Fruit fly (Drosophila melanogaster): ENCODE data around the gene CG42762.

CG42762 gene

dm6 chr2L:8168075-8168474, 24.2 kb upstream of the CG42762 start (continued):
- no peak for TF ChIP-seq Sox14 (GFP tag; optimal IDR thresholded peaks at IDR 0.05)
- no peak for TF ChIP-seq Smox (GFP tag; optimal IDR thresholded peaks at IDR 0.05)
- TF ChIP-seq CG6276 (GFP tag; optimal IDR thresholded peaks at IDR 0.05) = no peak
- TF ChIP-seq achi (GFP tag; optimal IDR thresholded peaks at IDR 0.05) = no peak
- no peak for TF ChIP-seq Hr38 (GFP tag; optimal IDR thresholded peaks at IDR 0.05)

- TF ChIP-seq Eip78C (GFP tag) = peak; percentile 2
- no peak for TF ChIP-seq Met (GFP tag; optimal IDR thresholded peaks at IDR 0.05)
- TF ChIP-seq fkh (GFP tag; optimal IDR thresholded peaks at IDR 0.05) = peak; percentile 57
Observed at dm6 chr2L:8165800-8166576, 22.1 kb upstream of the CG42762 start.

dm6 chr2L:8164219-8164618, 20.4 kb upstream of the CG42762 start:
- TF ChIP-seq dac (GFP tag; optimal IDR thresholded peaks at IDR 0.05) (no peak), fkh (GFP tag; optimal IDR thresholded peaks at IDR 0.05) (peak; percentile 63), CG3032 (tag; optimal IDR thresholded peaks at IDR 0.05) (no peak), Gug (GFP tag; IDR thresholded peaks at IDR 0.05) (no peak), esn (GFP tag; optimal IDR thresholded peaks at IDR 0.05) (peak; percentile 43), Met (GFP tag; optimal IDR thresholded peaks at IDR 0.05) (peak; percentile 32), CG11294 (GFP tag; IDR thresholded peaks at IDR 0.05) (no peak), CG6808 (GFP tag; optimal IDR thresholded peaks at IDR 0.05) (no peak), CG31627 (GFP tag; optimal IDR thresholded peaks at IDR 0.05) (no peak), achi (GFP tag; optimal IDR thresholded peaks at IDR 0.05) (no peak), Smox (GFP tag; optimal IDR thresholded peaks at IDR 0.05) (peak; percentile 45), eg (GFP tag; IDR thresholded peaks at IDR 0.05) (no peak), svp (GFP tag) (peak; percentile 64), Ets96B (tag; optimal IDR thresholded peaks at IDR 0.05) (no peak), vri (GFP tag; optimal IDR thresholded peaks at IDR 0.05) (peak; percentile 49), salr (GFP tag; optimal IDR thresholded peaks at IDR 0.05) (no peak), pdm3 (GFP tag; optimal IDR thresholded peaks at IDR 0.05) (no peak), Eip75B (GFP tag; optimal IDR thresholded peaks at IDR 0.05) (no peak), Sox14 (GFP tag; optimal IDR thresholded peaks at IDR 0.05) (no peak), dsx (GFP tag; optimal IDR thresholded peaks at IDR 0.05; ENCODE audit: poor library complexity, severe bottlenecking) (no peak), Hr38 (GFP tag; optimal IDR thresholded peaks at IDR 0.05) (no peak), CG6854 (GFP tag; optimal IDR thresholded peaks at IDR 0.05) (no peak), Sox102F (GFP tag; optimal IDR thresholded peaks at IDR 0.05) (peak; percentile 43), ss (GFP tag; optimal IDR thresholded peaks at IDR 0.05) (no peak), CG8632 (GFP tag; optimal IDR thresholded peaks at IDR 0.05) (no peak), Blimp-1 (GFP tag; optimal IDR thresholded peaks at IDR 0.05) (peak; percentile 11), spab (GFP tag; optimal IDR thresholded peaks at IDR 0.05) (no peak), Lpt (GFP tag; optimal IDR thresholded peaks at IDR 0.05) (no peak), CG8319 (GFP tag; optimal IDR thresholded peaks at IDR 0.05) (no peak), CG16779 (tag; optimal IDR thresholded peaks at IDR 0.05) (no peak), CG10669 (GFP tag; optimal IDR thresholded peaks at IDR 0.05) (no peak), Eip93F (GFP tag; optimal IDR thresholded peaks at IDR 0.05) (no peak), fd59A (GFP tag; optimal IDR thresholded peaks at IDR 0.05) (no peak), CG10631 (GFP tag; optimal IDR thresholded peaks at IDR 0.05) (no peak), net (GFP tag; optimal IDR thresholded peaks at IDR 0.05) (no peak), CG7368 (GFP tag; optimal IDR thresholded peaks at IDR 0.05) (no peak), CG34406 (GFP tag; optimal IDR thresholded peaks at IDR 0.05) (no peak), Sox15 (GFP tag; optimal IDR thresholded peaks at IDR 0.05) (no peak), lz (GFP tag; optimal IDR thresholded peaks at IDR 0.05) (no peak)
